Worm (Caenorhabditis elegans) whole organism, L4 larva: Measurements from ENCODE around the gene T16A1.2.

Experiments
- ceh-32 ChIP-seq: sonication (generic microtip); optimal IDR thresholded peaks from 2 replicates; lab custom pipeline; 2016; ENCODE audit warnings: mild to moderate bottlenecking, missing genetic modification characterization, missing compliant biosample characterization; ENCODE audit not compliant: poor library complexity
- saeg-2 ChIP-seq: fragments of 200-800 bp; sonication (Bioruptor generic); IDR thresholded peaks from 2 replicates; pipeline ENCODE4 v1.3.6; 2022; ENCODE audit warnings: missing genetic modification reagents, missing genetic modification characterization, missing compliant biosample characterization
- snpc-1.2 ChIP-seq: fragments of 200-800 bp; sonication (Bioruptor generic); IDR thresholded peaks from 2 replicates; pipeline ENCODE4 v1.3.6; 2022; ENCODE audit warnings: missing genetic modification reagents, missing genetic modification characterization, missing compliant biosample characterization
- unc-62 ChIP-seq, 3 experiments: fragments of 150-350 bp in 1 of 3; sonication (generic microtip); optimal IDR thresholded peaks in 2 of 3; peaks in 1 of 3; 1 replicate in 1 of 3; 2 replicates in 2 of 3; lab custom pipeline; 2014 to 2017; ENCODE audit warnings: missing biosample characterization in 3 of 3, missing genetic modification characterization in 3 of 3, missing genetic modification reagents in 3 of 3, missing genotype in 1 of 3

T16A1.2 gene

ce11 chrII:2146900-2147375 is 51.5 kb downstream of the T16A1.2 start, which contains the start of gene C40A11.2:
Gene C40A11.2, plus strand, starts transcription at chrII:2146950.
- TF ChIP-seq unc-62 (GFP tag; optimal IDR thresholded peaks at IDR 0.05 in 1 of 2; lab: Kevin White, UChicago), result peak in 1 of 2 experiments; percentile 52
- TF ChIP-seq unc-62 (tag; optimal IDR thresholded peaks at IDR 0.05; lab: Kevin White, UChicago), result no peak
- no peak for TF ChIP-seq ceh-32 (tag; lab: Kevin White, UChicago)
- TF ChIP-seq snpc-1.2, result no peak
- TF ChIP-seq saeg-2, result no peak
- TF ChIP-seq, all 104 proteins: peak for 1
